Fruit fly (Drosophila melanogaster): ENCODE results near the gene CG17361.
A peak's percentile ranks its signal among the peaks of the same experiment; 100 is the strongest.

The CG17361 gene

dm6 chr3L:13996992-13997391 lies at the start of gene CG17361:
Gene CG17361 (plus strand): TSS chr3L:13997191.
- no peak for TF ChIP-seq CG6272 (GFP tag; IDR thresholded peaks at IDR 0.05)
- peak; percentile 43 for TF ChIP-seq stwl (tag; optimal IDR thresholded peaks at IDR 0.05)
- TF ChIP-seq D19A (tag; optimal IDR thresholded peaks at IDR 0.05), result peak; percentile 19
- no peak for TF ChIP-seq h (optimal IDR thresholded peaks at IDR 0.05)
- TF ChIP-seq NfI (GFP tag; optimal IDR thresholded peaks at IDR 0.05), result no peak
- no peak for TF ChIP-seq btn (GFP tag; optimal IDR thresholded peaks at IDR 0.05)
- peak; percentile 26 for TF ChIP-seq CG12391 (tag; optimal IDR thresholded peaks at IDR 0.05)
- no peak for TF ChIP-seq CG7839 (tag; optimal IDR thresholded peaks at IDR 0.05)
- TF ChIP-seq maf-S (GFP tag; optimal IDR thresholded peaks at IDR 0.05), result no peak
- no peak for TF ChIP-seq CG12769 (tag; optimal IDR thresholded peaks at IDR 0.05)
- no peak for TF ChIP-seq Atf-2 (GFP tag; optimal IDR thresholded peaks at IDR 0.05)
- no peak for TF ChIP-seq crol (GFP tag; IDR thresholded peaks at IDR 0.05)
- no peak for TF ChIP-seq CG11247 (GFP tag; IDR thresholded peaks at IDR 0.05)
- TF ChIP-seq unpg (GFP tag; optimal IDR thresholded peaks at IDR 0.05), result no peak
- TF ChIP-seq yki (optimal IDR thresholded peaks at IDR 0.05), result no peak
- TF ChIP-seq CG10147 (GFP tag; optimal IDR thresholded peaks at IDR 0.05), result no peak
- TF ChIP-seq Doc3 (GFP tag; IDR thresholded peaks at IDR 0.05; ENCODE audit: partially characterized antibody), result no peak
- TF ChIP-seq slbo (GFP tag; IDR thresholded peaks at IDR 0.05), result peak; percentile 28; the same call in 1 of the 2 replicates
- TF ChIP-seq Blimp-1 (GFP tag; optimal IDR thresholded peaks at IDR 0.05), result no peak
- TF ChIP-seq CG4707 (GFP tag; optimal IDR thresholded peaks at IDR 0.05), result no peak
- TF ChIP-seq ttk (GFP tag; IDR thresholded peaks at IDR 0.05), result no peak
- TF ChIP-seq scrt (GFP tag; optimal IDR thresholded peaks at IDR 0.05), result no peak
- no peak for TF ChIP-seq CG2120 (GFP tag; optimal IDR thresholded peaks at IDR 0.05)
- TF ChIP-seq ham (GFP tag; IDR thresholded peaks at IDR 0.05), result no peak
- TF ChIP-seq pzg (GFP tag; optimal IDR thresholded peaks at IDR 0.05), result peak; percentile 38
- TF ChIP-seq sens-2 (GFP tag; IDR thresholded peaks at IDR 0.05), result no peak
- TF ChIP-seq mirr (GFP tag; optimal IDR thresholded peaks at IDR 0.05), result no peak
- no peak for TF ChIP-seq cad (GFP tag; optimal IDR thresholded peaks at IDR 0.05)
- TF ChIP-seq pnt (GFP tag; optimal IDR thresholded peaks at IDR 0.05), result no peak
- no peak for TF ChIP-seq CG12659 (GFP tag; optimal IDR thresholded peaks at IDR 0.05)
- no peak for TF ChIP-seq Chrac-16 (GFP tag; optimal IDR thresholded peaks at IDR 0.05)
- TF ChIP-seq slou (GFP tag; optimal IDR thresholded peaks at IDR 0.05), result no peak
- TF ChIP-seq Dll (GFP tag; IDR thresholded peaks at IDR 0.05; ENCODE audit: partially characterized antibody), result no peak
- TF ChIP-seq CG7928 (GFP tag; optimal IDR thresholded peaks at IDR 0.05), result peak; percentile 81
- no peak for TF ChIP-seq salm (tag; optimal IDR thresholded peaks at IDR 0.05)
- TF ChIP-seq fd3F (GFP tag; optimal IDR thresholded peaks at IDR 0.05), result no peak
- TF ChIP-seq CG2678 (tag; optimal IDR thresholded peaks at IDR 0.05), result peak; percentile 26
- TF ChIP-seq tll (GFP tag; optimal IDR thresholded peaks at IDR 0.05), result no peak
- TF ChIP-seq CG8924 (tag; optimal IDR thresholded peaks at IDR 0.05), result peak; percentile 23
- no peak for TF ChIP-seq jing (GFP tag; optimal IDR thresholded peaks at IDR 0.05)
- no peak for TF ChIP-seq Fer1 (GFP tag; optimal IDR thresholded peaks at IDR 0.05)
- TF ChIP-seq MBD-R2 (GFP tag; IDR thresholded peaks at IDR 0.05), result peak; percentile 77
- TF ChIP-seq nmo (GFP tag; optimal IDR thresholded peaks at IDR 0.05), result peak; percentile 7
- TF ChIP-seq psq (GFP tag; optimal IDR thresholded peaks at IDR 0.05), result no peak
- TF ChIP-seq gsb-n (tag; optimal IDR thresholded peaks at IDR 0.05), result no peak
- no peak for TF ChIP-seq ato (GFP tag; IDR thresholded peaks at IDR 0.05; ENCODE audit: partially characterized antibody)
- no peak for TF ChIP-seq Mrtf (GFP tag; IDR thresholded peaks at IDR 0.05)
- no peak for TF ChIP-seq tx (GFP tag; optimal IDR thresholded peaks at IDR 0.05)
- no peak for TF ChIP-seq D (optimal IDR thresholded peaks at IDR 0.05)
- no peak for TF ChIP-seq D (GFP tag; optimal IDR thresholded peaks at IDR 0.05)
- no peak for TF ChIP-seq Max (GFP tag; optimal IDR thresholded peaks at IDR 0.05)
- peak; percentile 27; the same call in 1 of the 2 replicates for TF ChIP-seq Ptx1 (GFP tag; IDR thresholded peaks at IDR 0.05)
